Worm (Caenorhabditis elegans) whole organism, mixed stage, embryonic: ENCODE results near the gene sre-21.

Experiments
- M03D4.4 ChIP-seq: sonication (generic microtip); optimal IDR thresholded peaks from 2 replicates; lab custom pipeline; 2017; ENCODE audit warnings: mild to moderate bottlenecking, missing genetic modification characterization, missing compliant biosample characterization
- bed-3 ChIP-seq: fragments of 200-800 bp; sonication (Bioruptor generic); optimal IDR thresholded peaks from 3 replicates; lab custom pipeline; 2018; ENCODE audit warnings: mild to moderate bottlenecking, missing genetic modification characterization, moderate library complexity, missing compliant biosample characterization
- blmp-1 ChIP-seq: fragments of 150-350 bp; optimal IDR thresholded peaks from 2 replicates; lab custom pipeline; 2014; ENCODE audit warnings: missing biosample characterization, missing genetic modification characterization
- ceh-39 ChIP-seq: fragments of 150-350 bp; optimal IDR thresholded peaks from 2 replicates; lab custom pipeline; 2014; ENCODE audit warnings: missing biosample characterization, missing genetic modification characterization
- ceh-43 ChIP-seq: fragments of 200-800 bp; sonication (Bioruptor generic); optimal IDR thresholded peaks from 2 replicates; lab custom pipeline; 2018; ENCODE audit warnings: mild to moderate bottlenecking, missing genetic modification characterization, moderate library complexity, missing compliant biosample characterization
- ceh-83 ChIP-seq: fragments of 200-800 bp; sonication (Bioruptor generic); optimal IDR thresholded peaks from 2 replicates; lab custom pipeline; 2018; ENCODE audit warnings: mild to moderate bottlenecking, missing genetic modification characterization, missing compliant biosample characterization
- ces-1 ChIP-seq: fragments of 150-350 bp; optimal IDR thresholded peaks from 2 replicates; lab custom pipeline; 2014; ENCODE audit warnings: missing biosample characterization, missing genetic modification reagents, missing genetic modification characterization
- cnd-1 ChIP-seq: fragments of 200-800 bp; sonication (Bioruptor generic); optimal IDR thresholded peaks from 2 replicates; lab custom pipeline; 2018; ENCODE audit warnings: mild to moderate bottlenecking, missing genetic modification characterization, missing compliant biosample characterization
- drap-1 ChIP-seq: fragments of 200-800 bp; sonication (Bioruptor generic); optimal IDR thresholded peaks from 3 replicates; lab custom pipeline; 2018; ENCODE audit warnings: mild to moderate bottlenecking, missing genetic modification characterization, missing compliant biosample characterization
- elt-1 ChIP-seq: sonication (generic microtip); optimal IDR thresholded peaks from 2 replicates; lab custom pipeline; 2017; ENCODE audit warnings: missing genetic modification characterization, mild to moderate bottlenecking, missing compliant biosample characterization, antibody characterized with exemption, moderate library complexity, borderline replicate concordance; ENCODE audit not compliant: insufficient read depth
- elt-3 ChIP-seq: fragments of 150-350 bp; optimal IDR thresholded peaks from 2 replicates; lab custom pipeline; 2014; ENCODE audit warnings: missing biosample characterization, missing genetic modification characterization
- flh-1 ChIP-seq: fragments of 200-800 bp; sonication (Bioruptor generic); optimal IDR thresholded peaks from 2 replicates; lab custom pipeline; 2018; ENCODE audit warnings: mild to moderate bottlenecking, missing genetic modification characterization, moderate library complexity, missing compliant biosample characterization
- ham-2 ChIP-seq: fragments of 200-800 bp; sonication (Bioruptor generic); optimal IDR thresholded peaks from 2 replicates; lab custom pipeline; 2018; ENCODE audit warnings: mild to moderate bottlenecking, missing genetic modification characterization, missing compliant biosample characterization
- hlh-1 ChIP-seq: fragments of 150-350 bp; optimal IDR thresholded peaks from 2 replicates; lab custom pipeline; 2014; ENCODE audit warnings: missing biosample characterization, missing genetic modification reagents, missing genetic modification characterization
- lin-13 ChIP-seq: fragments of 150-350 bp; optimal IDR thresholded peaks from 2 replicates; lab custom pipeline; 2014; ENCODE audit warnings: missing biosample characterization, missing genetic modification characterization
- lin-32 ChIP-seq: fragments of 200-800 bp; sonication (Bioruptor generic); optimal IDR thresholded peaks from 2 replicates; lab custom pipeline; 2018; ENCODE audit warnings: mild to moderate bottlenecking, missing genetic modification characterization, missing compliant biosample characterization
- mab-5 ChIP-seq: fragments of 150-350 bp; optimal IDR thresholded peaks from 2 replicates; lab custom pipeline; 2014; ENCODE audit warnings: missing biosample characterization, missing genetic modification characterization
- mep-1 ChIP-seq: fragments of 150-350 bp; optimal IDR thresholded peaks from 2 replicates; lab custom pipeline; 2017; ENCODE audit warnings: missing biosample characterization, missing genetic modification reagents, missing genetic modification characterization, inconsistent platforms
- mls-2 ChIP-seq: sonication (generic microtip); optimal IDR thresholded peaks from 2 replicates; lab custom pipeline; 2016; ENCODE audit warnings: mild to moderate bottlenecking, missing genetic modification characterization, moderate library complexity, missing compliant biosample characterization
- nhr-12 ChIP-seq: fragments of 150-350 bp; optimal IDR thresholded peaks from 2 replicates; lab custom pipeline; 2014; ENCODE audit warnings: missing biosample characterization, missing genetic modification characterization
- nhr-2 ChIP-seq: fragments of 150-350 bp; optimal IDR thresholded peaks from 2 replicates; lab custom pipeline; 2014; ENCODE audit warnings: missing biosample characterization, missing genetic modification characterization
- nhr-237 ChIP-seq: fragments of 150-350 bp; optimal IDR thresholded peaks from 2 replicates; lab custom pipeline; 2014; ENCODE audit warnings: missing biosample characterization, missing genetic modification characterization
- nhr-28 ChIP-seq: fragments of 150-350 bp; optimal IDR thresholded peaks from 2 replicates; lab custom pipeline; 2014; ENCODE audit warnings: missing biosample characterization, missing genetic modification characterization
- nhr-76 ChIP-seq: sonication (generic microtip); optimal IDR thresholded peaks from 2 replicates; lab custom pipeline; 2017; ENCODE audit warnings: missing biosample characterization, missing genetic modification characterization
- pha-4 ChIP-seq: fragments of 150-350 bp; optimal IDR thresholded peaks from 2 replicates; lab custom pipeline; 2018; ENCODE audit warnings: missing biosample characterization, missing genetic modification reagents, missing genetic modification characterization
- sem-2 ChIP-seq: fragments of 200-800 bp; sonication (Bioruptor generic); optimal IDR thresholded peaks from 2 replicates; lab custom pipeline; 2018; ENCODE audit warnings: mild to moderate bottlenecking, missing genetic modification characterization, missing compliant biosample characterization
- snpc-4 ChIP-seq: fragments of 150-350 bp; optimal IDR thresholded peaks from 2 replicates; lab custom pipeline; 2014; ENCODE audit warnings: missing biosample characterization, missing genetic modification characterization
- tbx-8 ChIP-seq: fragments of 200-800 bp; sonication (Bioruptor generic); optimal IDR thresholded peaks from 2 replicates; lab custom pipeline; 2018; ENCODE audit warnings: mild to moderate bottlenecking, missing genetic modification characterization, moderate library complexity, missing compliant biosample characterization
- unc-120 ChIP-seq: sonication (generic microtip); optimal IDR thresholded peaks from 2 replicates; lab custom pipeline; 2017; ENCODE audit warnings: missing genetic modification characterization, missing compliant biosample characterization; ENCODE audit not compliant: poor library complexity, severe bottlenecking
- unc-39 ChIP-seq: fragments of 150-350 bp; optimal IDR thresholded peaks from 2 replicates; lab custom pipeline; 2014; ENCODE audit warnings: missing biosample characterization, missing genetic modification characterization
- unc-62 ChIP-seq: fragments of 150-350 bp; optimal IDR thresholded peaks from 2 replicates; lab custom pipeline; 2014; ENCODE audit warnings: missing biosample characterization, missing genetic modification reagents, missing genetic modification characterization
- ztf-11 ChIP-seq: fragments of 150-350 bp; optimal IDR thresholded peaks from 2 replicates; lab custom pipeline; 2014; ENCODE audit warnings: missing biosample characterization, missing genetic modification characterization

Gene sre-21

ce11 chrV:17798789-17799188 lies 25.8 kb upstream of the sre-21 start, which contains the start of gene srx-18:
TSS of gene srx-18 (minus strand) at chrV:17798889.
- no peak for TF ChIP-seq ztf-11 (tag; lab: Kevin White, UChicago)
- TF ChIP-seq unc-120 (tag; lab: Kevin White, UChicago): no peak
- TF ChIP-seq mab-5: no peak
- TF ChIP-seq bed-3: no peak
- TF ChIP-seq M03D4.4 (tag; lab: Kevin White, UChicago): no peak
- TF ChIP-seq tbx-8 (GFP tag; lab: Kevin White, UChicago): no peak
- TF ChIP-seq mls-2 (tag; lab: Kevin White, UChicago): no peak
- no peak for TF ChIP-seq nhr-12 (tag; lab: Kevin White, UChicago)
- TF ChIP-seq elt-1 (tag; lab: Kevin White, UChicago): no peak
- TF ChIP-seq unc-62 (GFP tag; lab: Kevin White, UChicago): no peak
- TF ChIP-seq lin-32 (GFP tag; lab: Kevin White, UChicago): no peak
- no peak for TF ChIP-seq blmp-1 (tag; lab: Kevin White, UChicago)
- TF ChIP-seq elt-3 (tag; lab: Kevin White, UChicago): no peak
- TF ChIP-seq ham-2 (GFP tag; lab: Kevin White, UChicago): no peak
- TF ChIP-seq nhr-237: no peak
- no peak for TF ChIP-seq ceh-39
- no peak for TF ChIP-seq nhr-28 (tag; lab: Kevin White, UChicago)
- no peak for TF ChIP-seq hlh-1 (tag; lab: Kevin White, UChicago)
- TF ChIP-seq pha-4 (tag; lab: Kevin White, UChicago): no peak
- TF ChIP-seq ces-1: no peak

DNA sequence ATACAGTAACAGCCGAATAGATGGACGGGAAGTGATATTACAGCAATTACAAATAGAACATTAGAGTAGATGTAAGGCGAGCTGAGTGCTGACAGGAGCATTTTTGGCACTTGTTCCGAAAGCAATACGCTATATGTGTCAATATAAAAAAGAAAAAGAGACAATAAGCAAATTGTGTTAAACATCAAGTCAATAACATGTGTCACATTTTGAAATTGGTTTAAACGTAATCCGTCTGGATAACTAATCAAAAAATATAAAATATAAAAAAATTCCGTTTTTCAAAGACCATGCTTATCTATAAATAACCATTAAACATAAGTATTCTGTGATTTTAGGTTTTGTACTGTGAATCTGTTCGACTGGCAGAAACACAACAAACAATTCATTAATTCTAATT lies 22.6 kb upstream of the sre-21 start, which contains the start of gene srh-288:
Gene srh-288 (minus strand): TSS at position 101 of the 400 bp plus-strand sequence.
- TF ChIP-seq snpc-4 (tag; lab: Kevin White, UChicago) (no peak), mls-2 (tag; lab: Kevin White, UChicago) (no peak), elt-1 (tag; lab: Kevin White, UChicago) (no peak), nhr-12 (tag; lab: Kevin White, UChicago) (no peak), ham-2 (GFP tag; lab: Kevin White, UChicago) (no peak), sem-2 (GFP tag; lab: Kevin White, UChicago) (no peak), lin-32 (GFP tag; lab: Kevin White, UChicago) (no peak), pha-4 (tag; lab: Kevin White, UChicago) (no peak), tbx-8 (GFP tag; lab: Kevin White, UChicago) (no peak), nhr-28 (tag; lab: Kevin White, UChicago) (no peak), ceh-39 (no peak), flh-1 (GFP tag; lab: Kevin White, UChicago) (no peak), cnd-1 (no peak), blmp-1 (tag; lab: Kevin White, UChicago) (no peak), unc-39 (tag; lab: Kevin White, UChicago) (no peak), nhr-76 (tag; lab: Kevin White, UChicago) (no peak)
- TF ChIP-seq, all 35 proteins: peak for 0

DNA sequence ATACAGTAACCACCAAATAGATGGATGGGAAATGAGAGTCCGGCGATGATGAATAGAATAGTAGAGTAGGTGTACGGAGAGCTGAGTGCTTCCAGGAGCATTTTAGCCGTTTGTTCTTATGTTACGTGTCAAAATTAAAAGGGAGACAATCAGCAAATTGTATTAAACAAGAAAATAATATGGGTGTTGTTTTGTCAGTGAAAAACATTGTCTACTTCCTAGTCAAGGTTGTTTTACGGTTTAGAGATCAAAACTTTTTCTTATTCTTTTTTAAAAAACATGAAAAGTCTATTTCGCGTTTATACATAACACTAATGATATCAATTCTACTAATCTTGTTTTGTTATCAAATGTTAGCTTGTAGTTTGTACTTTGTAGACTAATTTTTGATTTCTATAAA lies 21.0 kb upstream of the sre-21 start, which contains the start of gene srh-289:
Gene srh-289 (minus strand): TSS at position 101 of the 400 bp plus-strand sequence.
- no peak for TF ChIP-seq ham-2 (GFP tag; lab: Kevin White, UChicago)
- no peak for TF ChIP-seq ces-1
- no peak for TF ChIP-seq mab-5
- TF ChIP-seq unc-62 (GFP tag; lab: Kevin White, UChicago): no peak
- no peak for TF ChIP-seq nhr-2 (tag; lab: Kevin White, UChicago)
- TF ChIP-seq blmp-1 (tag; lab: Kevin White, UChicago): no peak
- no peak for TF ChIP-seq pha-4 (tag; lab: Kevin White, UChicago)
- no peak for TF ChIP-seq flh-1 (GFP tag; lab: Kevin White, UChicago)
- no peak for TF ChIP-seq lin-13 (tag; lab: Kevin White, UChicago)
- no peak for TF ChIP-seq M03D4.4 (tag; lab: Kevin White, UChicago)
- TF ChIP-seq ceh-43: no peak
- no peak for TF ChIP-seq lin-32 (GFP tag; lab: Kevin White, UChicago)
- TF ChIP-seq ceh-83 (GFP tag; lab: Kevin White, UChicago): no peak
- TF ChIP-seq bed-3: no peak
- TF ChIP-seq mls-2 (tag; lab: Kevin White, UChicago): no peak

DNA sequence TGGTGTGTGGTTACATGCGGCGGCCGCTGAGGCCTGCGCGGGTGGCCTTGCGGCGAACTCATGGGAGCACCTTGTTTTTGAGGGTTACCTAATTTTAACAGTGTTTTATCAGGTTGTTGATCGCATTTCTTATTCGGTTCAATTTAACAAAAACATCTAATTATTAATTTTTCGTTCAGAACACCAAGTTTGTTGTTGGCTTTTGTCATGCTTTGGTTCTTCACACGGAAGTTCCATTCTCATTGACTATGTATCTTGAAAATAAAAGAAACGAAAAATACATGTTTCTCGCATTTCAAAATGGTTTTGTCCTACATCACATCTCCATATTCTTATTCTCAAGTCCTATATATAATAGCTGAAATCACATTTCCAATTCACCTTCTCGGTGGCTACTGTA lies 17.2 kb upstream of the sre-21 start, which contains the start of gene srh-290:
Gene srh-290 (plus strand): TSS at position 301 of the 400 bp plus-strand sequence.
- TF ChIP-seq nhr-237: no peak
- TF ChIP-seq drap-1 (GFP tag; lab: Kevin White, UChicago): no peak
- TF ChIP-seq bed-3: no peak
- no peak for TF ChIP-seq hlh-1 (tag; lab: Kevin White, UChicago)
- no peak for TF ChIP-seq cnd-1
- TF ChIP-seq tbx-8 (GFP tag; lab: Kevin White, UChicago): no peak
- no peak for TF ChIP-seq flh-1 (GFP tag; lab: Kevin White, UChicago)
- TF ChIP-seq lin-32 (GFP tag; lab: Kevin White, UChicago): no peak
- no peak for TF ChIP-seq nhr-28 (tag; lab: Kevin White, UChicago)
- no peak for TF ChIP-seq unc-120 (tag; lab: Kevin White, UChicago)
- TF ChIP-seq mep-1 (tag; lab: Kevin White, UChicago): no peak
- TF ChIP-seq ceh-43: no peak
- no peak for TF ChIP-seq sem-2 (GFP tag; lab: Kevin White, UChicago)
- TF ChIP-seq unc-39 (tag; lab: Kevin White, UChicago): no peak
- TF ChIP-seq nhr-2 (tag; lab: Kevin White, UChicago): no peak
- no peak for TF ChIP-seq ham-2 (GFP tag; lab: Kevin White, UChicago)
- TF ChIP-seq elt-1 (tag; lab: Kevin White, UChicago): no peak
- TF ChIP-seq ztf-11 (tag; lab: Kevin White, UChicago): no peak
- TF ChIP-seq, all 35 proteins: peak for 0
